Fruit fly (Drosophila melanogaster) whole organism, wandering third instar larva: ENCODE data around the gene Duox.

ENCODE experiments used
- Abd-B ChIP-seq: fragments of >200 bp; optimal IDR thresholded peaks from 2 replicates; lab custom pipeline; 2017; ENCODE audit warnings: missing biosample characterization, missing genetic modification characterization
- CG32264 ChIP-seq: fragments of 200-800 bp; sonication (Bioruptor generic); optimal IDR thresholded peaks from 2 replicates; lab custom pipeline; 2016; ENCODE audit warnings: missing biosample characterization, missing genetic modification characterization
- CG9705 ChIP-seq: fragments of 200-800 bp; sonication (Bioruptor generic); optimal IDR thresholded peaks from 2 replicates; lab custom pipeline; 2018; ENCODE audit warnings: missing biosample characterization, mild to moderate bottlenecking, missing genetic modification characterization
- CrebA ChIP-seq: fragments of 200-800 bp; sonication (Bioruptor generic); optimal IDR thresholded peaks from 2 replicates; lab custom pipeline; 2016; ENCODE audit warnings: missing biosample characterization, mild to moderate bottlenecking, missing genetic modification characterization, borderline replicate concordance
- Dif ChIP-seq: fragments of 200-275, 200-300 bp; sonication (Bioruptor generic); optimal IDR thresholded peaks from 2 replicates; lab custom pipeline; 2018; ENCODE audit warnings: missing biosample characterization, missing genetic modification characterization; ENCODE audit not compliant: partially characterized antibody
- HLH106 ChIP-seq: fragments of 200-800 bp; optimal IDR thresholded peaks from 3 replicates; lab custom pipeline; 2019; ENCODE audit warnings: missing biosample characterization, mild to moderate bottlenecking, missing genetic modification characterization, moderate library complexity
- Hr78 ChIP-seq: fragments of >200 bp; optimal IDR thresholded peaks from 2 replicates; lab custom pipeline; 2017; ENCODE audit warnings: missing biosample characterization, missing genetic modification characterization
- Hr83 ChIP-seq: fragments of 200-300 bp; sonication (Bioruptor generic); optimal IDR thresholded peaks from 2 replicates; lab custom pipeline; 2016; ENCODE audit warnings: missing biosample characterization, mild to moderate bottlenecking, missing genetic modification characterization, moderate library complexity; ENCODE audit not compliant: poor library complexity, severe bottlenecking
- Mio ChIP-seq: sonication (Bioruptor generic); optimal IDR thresholded peaks from 2 replicates; lab custom pipeline; 2016; ENCODE audit warnings: missing biosample characterization, missing genetic modification characterization
- Myc ChIP-seq: fragments of >200 bp; optimal IDR thresholded peaks from 2 replicates; lab custom pipeline; 2017
- N ChIP-seq: fragments of >200 bp; optimal IDR thresholded peaks from 2 replicates; lab custom pipeline; 2018; ENCODE audit warnings: missing biosample characterization, missing external identifiers, missing genetic modification characterization
- OdsH ChIP-seq: fragments of 200-800 bp; sonication (Bioruptor generic); optimal IDR thresholded peaks from 2 replicates; lab custom pipeline; 2016; ENCODE audit warnings: missing biosample characterization, mild to moderate bottlenecking, missing genetic modification characterization
- Rel ChIP-seq, 2 experiments: fragments of 200-800 bp; sonication (Bioruptor generic) in 1 of 2; optimal IDR thresholded peaks; 2 replicates in 1 of 2; 3 replicates in 1 of 2; lab custom pipeline; 2016 to 2019; ENCODE audit warnings: mild to moderate bottlenecking in 2 of 2, missing biosample characterization in 2 of 2, missing genetic modification characterization in 2 of 2, moderate library complexity in 1 of 2
- Sp1 ChIP-seq: fragments of 200-800 bp; sonication (Bioruptor generic); optimal IDR thresholded peaks from 3 replicates; lab custom pipeline; 2019; ENCODE audit warnings: missing biosample characterization, mild to moderate bottlenecking, missing genetic modification characterization, moderate library complexity
- dl ChIP-seq, 2 experiments: fragments of 175-275, 200-275 bp in 1 of 2; fragments of 200-275 bp in 1 of 2; sonication (Bioruptor generic); optimal IDR thresholded peaks; lab custom pipeline; 2018; ENCODE audit warnings: mild to moderate bottlenecking in 2 of 2, missing biosample characterization in 2 of 2, missing genetic modification characterization in 2 of 2, moderate library complexity in 2 of 2; ENCODE audit not compliant: partially characterized antibody in 2 of 2, insufficient read depth in 1 of 2
- dmrt93B ChIP-seq: fragments of 200-800 bp; sonication (Bioruptor generic); optimal IDR thresholded peaks from 2 replicates; lab custom pipeline; 2018; ENCODE audit warnings: missing biosample characterization, mild to moderate bottlenecking, missing genetic modification characterization
- ey ChIP-seq: fragments of 200-800 bp; sonication (Bioruptor generic); optimal IDR thresholded peaks from 2 replicates; lab custom pipeline; 2016; ENCODE audit warnings: missing biosample characterization, missing genetic modification characterization
- foxo ChIP-seq, 2 experiments: fragments of 200-800 bp; sonication (Bioruptor generic); optimal IDR thresholded peaks; 2 replicates in 1 of 2; 3 replicates in 1 of 2; lab custom pipeline; 2016 to 2017; ENCODE audit warnings: missing biosample characterization in 2 of 2, missing genetic modification characterization in 2 of 2
- fru ChIP-seq: fragments of 200-800 bp; sonication (Bioruptor generic); optimal IDR thresholded peaks from 3 replicates; lab custom pipeline; 2016; ENCODE audit warnings: missing biosample characterization, mild to moderate bottlenecking, missing genetic modification characterization
- jim ChIP-seq: fragments of 175-275, 200-325 bp; sonication (Bioruptor generic); optimal IDR thresholded peaks from 2 replicates; lab custom pipeline; 2016; ENCODE audit warnings: missing biosample characterization, mild to moderate bottlenecking, missing genetic modification characterization
- lola ChIP-seq: fragments of >200 bp; optimal IDR thresholded peaks from 2 replicates; lab custom pipeline; 2017; ENCODE audit warnings: missing biosample characterization, missing genetic modification characterization
- pan ChIP-seq: fragments of >200 bp; optimal IDR thresholded peaks from 2 replicates; lab custom pipeline; 2017
- rgr ChIP-seq: fragments of 200-800 bp; sonication (Bioruptor generic); optimal IDR thresholded peaks from 3 replicates; lab custom pipeline; 2016; ENCODE audit warnings: missing biosample characterization, mild to moderate bottlenecking, missing genetic modification characterization
- sage ChIP-seq: fragments of 200-800 bp; sonication (Bioruptor generic); optimal IDR thresholded peaks from 2 replicates; lab custom pipeline; 2016; ENCODE audit warnings: missing biosample characterization, mild to moderate bottlenecking, missing genetic modification characterization
- sv ChIP-seq: fragments of 200-800 bp; sonication (Bioruptor generic); optimal IDR thresholded peaks from 3 replicates; lab custom pipeline; 2016; ENCODE audit warnings: missing biosample characterization, missing genetic modification characterization
- tai ChIP-seq: sonication (Bioruptor generic); optimal IDR thresholded peaks from 2 replicates; lab custom pipeline; 2016; ENCODE audit warnings: missing biosample characterization, missing genetic modification characterization
- usp ChIP-seq: fragments of >200 bp; optimal IDR thresholded peaks from 2 replicates; lab custom pipeline; 2017; ENCODE audit warnings: missing biosample characterization, missing genetic modification characterization
- woc ChIP-seq: sonication (Bioruptor generic); optimal IDR thresholded peaks from 2 replicates; lab custom pipeline; 2016; ENCODE audit warnings: missing biosample characterization, mild to moderate bottlenecking, missing genetic modification characterization

Gene Duox

DNA sequence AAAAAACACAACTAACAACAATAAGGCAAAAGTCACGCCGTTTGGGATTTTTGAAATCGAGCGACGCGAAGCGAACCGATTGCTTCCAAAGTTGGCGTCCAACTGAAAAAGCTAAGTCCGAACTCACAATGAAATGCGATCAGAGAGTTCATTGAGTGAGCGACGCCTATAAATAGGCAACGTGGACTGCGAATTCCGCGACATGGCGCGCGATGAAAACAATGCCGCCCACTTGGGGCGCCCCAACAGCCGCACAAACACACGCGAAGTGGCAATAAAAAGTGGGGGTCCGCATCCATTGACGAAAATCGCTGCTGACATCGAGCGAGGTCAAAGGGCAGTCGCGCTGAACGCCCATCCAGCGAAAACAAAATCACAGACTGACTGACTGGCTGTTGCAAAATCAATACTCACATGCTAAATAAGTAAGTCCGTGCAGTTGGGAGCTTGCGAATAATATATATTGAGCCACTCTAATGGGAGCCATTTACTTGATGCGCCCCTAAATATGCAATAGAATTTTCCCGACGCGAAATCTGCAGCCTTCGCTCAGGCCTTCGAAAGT lies 25.2 kb upstream of the Duox start:
- TF ChIP-seq sage (GFP tag; lab: Kevin White, UChicago), result no peak
- TF ChIP-seq Myc (lab: Kevin White, UChicago), result peak; percentile 74
- TF ChIP-seq pan (lab: Kevin White, UChicago), result no peak
- TF ChIP-seq sv (GFP tag; lab: Kevin White, UChicago), result no peak
- TF ChIP-seq Hr83 (GFP tag; lab: Kevin White, UChicago), result peak; percentile 8
- peak; percentile 50 for TF ChIP-seq N (GFP tag; lab: Kevin White, UChicago)
- TF ChIP-seq CG32264 (GFP tag; lab: Kevin White, UChicago), result no peak

DNA sequence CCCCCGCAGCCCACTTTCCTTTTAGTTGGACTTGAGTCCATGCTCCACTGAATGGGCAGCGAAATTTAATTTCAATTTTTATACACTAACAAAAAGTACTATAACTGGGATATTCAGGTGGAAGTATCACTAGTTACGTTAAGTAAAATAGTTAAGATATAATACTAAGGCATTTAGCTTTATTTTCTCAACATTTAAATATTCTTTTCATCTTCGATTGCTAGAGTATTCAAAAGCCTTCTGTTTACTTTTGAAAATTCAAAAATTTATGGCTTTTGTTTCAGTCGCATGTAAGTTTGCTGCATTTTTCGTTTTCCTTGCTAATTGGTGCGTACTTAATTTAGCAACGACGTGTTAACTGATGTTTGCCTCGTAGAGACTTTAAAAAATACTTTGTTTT lies 21.5 kb upstream of the Duox start:
- no peak for TF ChIP-seq CG9705 (GFP tag; lab: Kevin White, UChicago)
- no peak for TF ChIP-seq Abd-B (GFP tag; lab: Kevin White, UChicago)
- TF ChIP-seq sage (GFP tag; lab: Kevin White, UChicago), result no peak
- no peak for TF ChIP-seq jim
- TF ChIP-seq HLH106 (tag; lab: Kevin White, UChicago), result no peak
- TF ChIP-seq Mio (GFP tag; lab: Kevin White, UChicago), result no peak
- no peak for TF ChIP-seq Rel (GFP tag; optimal IDR thresholded peaks at IDR 0.05; lab: Kevin White, UChicago)
- no peak for TF ChIP-seq Rel (tag; optimal IDR thresholded peaks at IDR 0.05; lab: Kevin White, UChicago)
- no peak for TF ChIP-seq CrebA
- TF ChIP-seq dl (GFP tag; optimal IDR thresholded peaks at IDR 0.05; lab: Kevin White, UChicago; ENCODE audit: insufficient read depth in 1 of 2, partially characterized antibody in 2 of 2), result no peak
- TF ChIP-seq Dif (GFP tag; lab: Kevin White, UChicago), result no peak

DNA sequence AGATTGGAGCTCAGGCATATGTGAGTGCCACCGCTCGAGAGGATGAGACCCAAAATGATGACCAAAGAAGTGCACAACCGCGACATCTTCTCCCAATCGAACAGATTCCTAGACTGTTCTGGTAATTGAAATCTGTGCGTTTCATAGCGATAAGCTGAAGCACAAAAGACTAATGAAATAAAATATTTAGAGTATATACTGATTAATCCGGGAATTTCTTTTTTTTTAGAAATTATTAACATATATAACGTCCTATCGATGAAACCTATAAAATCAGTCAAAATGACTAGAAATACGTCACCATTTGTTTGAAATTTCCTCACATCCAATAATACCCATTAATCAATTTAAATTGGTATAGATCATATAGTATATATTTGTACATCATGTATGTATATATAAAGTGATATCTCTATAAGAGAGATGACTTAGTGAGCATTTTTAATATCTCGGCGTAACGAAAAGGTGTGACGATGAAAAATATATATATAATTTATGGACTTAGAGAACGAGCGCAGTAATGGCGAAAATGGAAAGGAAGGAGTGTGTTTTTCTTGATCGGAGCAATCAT lies 17.1 kb upstream of the Duox start, which contains the start of the genes CG3117 and CG2983:
Gene CG3117 (minus strand): TSS at position 101 of the 571 bp plus-strand sequence.
Gene CG2983 (plus strand): TSS at position 521 of the 571 bp plus-strand sequence.
- TF ChIP-seq OdsH (no peak), fru (GFP tag; lab: Kevin White, UChicago) (no peak), Rel (GFP tag; optimal IDR thresholded peaks at IDR 0.05; lab: Kevin White, UChicago) (no peak), Rel (tag; optimal IDR thresholded peaks at IDR 0.05; lab: Kevin White, UChicago) (peak; percentile 81), woc (GFP tag; lab: Kevin White, UChicago) (no peak), Sp1 (no peak)

DNA sequence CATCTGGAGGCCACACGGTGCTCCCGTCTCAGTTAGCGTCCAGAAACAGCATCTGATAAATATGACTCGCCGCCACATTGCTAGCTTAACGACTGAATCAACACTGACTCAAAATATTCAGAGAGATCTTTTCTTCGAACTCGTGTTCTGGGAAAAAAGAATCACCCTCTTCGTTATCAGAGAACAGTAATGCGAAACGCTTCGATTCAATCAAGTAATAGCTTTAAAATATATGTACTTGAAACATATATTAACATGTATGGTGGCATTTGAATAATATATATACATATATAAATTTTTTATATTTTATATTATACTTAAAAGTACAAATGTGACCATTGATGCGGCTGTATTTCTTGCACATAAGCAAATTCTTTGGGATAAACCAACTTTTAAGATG lies 15.6 kb upstream of the Duox start, which contains the start of gene CG18557:
Gene CG18557 (minus strand): TSS at position 101 of the 400 bp plus-strand sequence.
- TF ChIP-seq fru (GFP tag; lab: Kevin White, UChicago) (peak; percentile 1), sv (GFP tag; lab: Kevin White, UChicago) (no peak), Rel (GFP tag; optimal IDR thresholded peaks at IDR 0.05; lab: Kevin White, UChicago) (no peak), Rel (tag; optimal IDR thresholded peaks at IDR 0.05; lab: Kevin White, UChicago) (peak; percentile 31), woc (GFP tag; lab: Kevin White, UChicago) (no peak)

DNA sequence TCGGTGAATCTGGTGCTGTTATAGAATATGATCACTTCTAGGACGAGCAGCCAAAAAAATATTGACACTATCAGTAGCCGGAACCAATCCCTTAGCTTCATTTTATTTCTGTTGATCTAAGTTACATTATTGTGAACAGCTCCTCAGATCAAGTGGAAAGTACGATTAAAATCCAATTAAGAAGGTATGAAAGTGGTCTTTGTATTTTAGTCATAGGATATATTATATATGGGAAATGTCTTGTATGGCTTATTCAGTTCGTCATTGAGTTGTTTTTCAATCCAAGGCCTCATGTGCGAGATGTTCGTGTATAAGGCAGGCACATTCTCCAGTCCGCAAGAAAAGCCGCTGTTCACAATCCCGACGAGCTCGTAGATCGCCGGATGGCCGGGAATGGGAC lies 14.4 kb upstream of the Duox start, which contains the start of gene CG18558:
Gene CG18558 (minus strand): TSS at position 101 of the 400 bp plus-strand sequence.
- TF ChIP-seq dl (GFP tag; optimal IDR thresholded peaks at IDR 0.05; lab: Kevin White, UChicago; ENCODE audit: insufficient read depth in 1 of 2, partially characterized antibody in 2 of 2) (no peak), rgr (GFP tag; lab: Kevin White, UChicago) (no peak), Hr78 (no peak), Mio (GFP tag; lab: Kevin White, UChicago) (no peak), tai (no peak), usp (GFP tag; lab: Kevin White, UChicago) (no peak), ey (no peak), HLH106 (tag; lab: Kevin White, UChicago) (no peak), dmrt93B (no peak), Myc (lab: Kevin White, UChicago) (no peak), CrebA (no peak), foxo (GFP tag; optimal IDR thresholded peaks at IDR 0.05; lab: Kevin White, UChicago) (no peak), CG9705 (GFP tag; lab: Kevin White, UChicago) (no peak), lola (GFP tag; lab: Kevin White, UChicago) (no peak)
